Worm (Caenorhabditis elegans): Measurements from ENCODE around the gene msp-49.

msp-49 gene

DNA sequence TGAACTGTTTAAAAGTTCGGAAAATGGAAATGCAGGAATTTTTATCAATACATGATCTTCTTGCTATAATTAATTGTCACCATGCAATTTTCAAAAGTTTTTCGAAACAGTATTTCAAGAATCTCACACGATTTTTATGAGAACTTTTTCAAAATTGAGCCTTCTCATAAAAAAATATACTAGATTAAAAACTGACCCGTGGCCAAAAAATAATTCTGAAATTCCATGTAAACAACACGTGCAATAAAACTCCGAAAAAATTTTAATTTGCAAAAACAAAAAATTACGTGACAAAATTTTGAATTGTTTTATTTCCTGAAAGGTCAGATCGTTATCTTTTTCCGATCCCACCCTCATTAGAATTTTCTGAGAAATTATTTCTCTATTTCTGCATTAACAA is 1.3 kb downstream of the msp-49 start, which contains the start of gene C34F11.5:
Gene C34F11.5 (plus strand): TSS at position 301 of the 400 bp plus-strand sequence.
- TF ChIP-seq nhr-102 (tag; optimal IDR thresholded peaks at IDR 0.05) (no peak), daf-12 (tag; optimal IDR thresholded peaks at IDR 0.05) (no peak), ceh-82 (tag; optimal IDR thresholded peaks at IDR 0.05) (no peak), dmd-8 (GFP tag; IDR thresholded peaks at IDR 0.05) (no peak), php-3 (GFP tag; IDR thresholded peaks at IDR 0.05) (no peak), T20F7.1 (GFP tag; optimal IDR thresholded peaks at IDR 0.05) (no peak), nhr-76 (tag; optimal IDR thresholded peaks at IDR 0.05) (no peak), snpc-1.2 (GFP tag; IDR thresholded peaks at IDR 0.05) (no peak), egl-27 (tag; optimal IDR thresholded peaks at IDR 0.05) (no peak), arid-1 (GFP tag; conservative IDR thresholded peaks at IDR 0.05) (no peak)

DNA sequence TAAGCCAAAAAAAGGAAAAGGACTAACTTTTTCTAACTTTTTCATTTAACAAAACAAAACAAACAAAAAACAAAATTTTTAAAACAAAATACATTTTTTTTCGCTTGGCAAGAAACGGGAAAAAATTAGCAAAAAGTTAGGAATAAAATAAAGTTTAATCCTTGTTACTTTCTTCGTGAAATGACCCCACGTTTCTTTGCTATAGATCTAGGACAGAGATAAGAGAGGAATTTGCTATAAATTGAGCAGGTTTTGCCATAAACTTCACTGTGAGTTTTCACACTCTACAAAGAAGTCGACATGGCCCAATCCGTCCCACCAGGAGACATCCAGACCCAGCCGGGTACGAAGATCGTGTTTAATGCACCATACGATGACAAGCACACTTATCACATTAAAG is 5.3 kb downstream of the msp-49 start, which contains the start of gene msp-50:
Gene msp-50 (plus strand): TSS at position 301 of the 400 bp plus-strand sequence.
- TF ChIP-seq nhr-48 (tag; optimal IDR thresholded peaks at IDR 0.05) (no peak), hlh-11 (tag; optimal IDR thresholded peaks at IDR 0.05) (no peak), nhr-41 (GFP tag; IDR thresholded peaks at IDR 0.05) (no peak), T20F7.1 (GFP tag; optimal IDR thresholded peaks at IDR 0.05) (no peak), nhr-237 (tag; optimal IDR thresholded peaks at IDR 0.05) (no peak), spr-3 (GFP tag; optimal IDR thresholded peaks at IDR 0.05) (no peak), Y105C5A.15 (GFP tag; IDR thresholded peaks at IDR 0.05) (no peak), ces-1 (GFP tag; optimal IDR thresholded peaks at IDR 0.05) (no peak), R02D3.7 (tag; optimal IDR thresholded peaks at IDR 0.05) (no peak), lin-29 (GFP tag; IDR thresholded peaks at IDR 0.05) (no peak), saeg-2 (GFP tag; IDR thresholded peaks at IDR 0.05) (no peak), aha-1 (tag) (no peak), fkh-10 (GFP tag; optimal IDR thresholded peaks at IDR 0.05) (no peak), ama-1 (optimal IDR thresholded peaks at IDR 0.05) (no peak), daf-16 (GFP tag; optimal IDR thresholded peaks at IDR 0.05) (no peak), daf-16 (tag; optimal IDR thresholded peaks at IDR 0.05) (no peak), nhr-10 (tag; optimal IDR thresholded peaks at IDR 0.05) (no peak), egl-27 (tag; optimal IDR thresholded peaks at IDR 0.05) (no peak), nhr-76 (tag; optimal IDR thresholded peaks at IDR 0.05) (no peak)

DNA sequence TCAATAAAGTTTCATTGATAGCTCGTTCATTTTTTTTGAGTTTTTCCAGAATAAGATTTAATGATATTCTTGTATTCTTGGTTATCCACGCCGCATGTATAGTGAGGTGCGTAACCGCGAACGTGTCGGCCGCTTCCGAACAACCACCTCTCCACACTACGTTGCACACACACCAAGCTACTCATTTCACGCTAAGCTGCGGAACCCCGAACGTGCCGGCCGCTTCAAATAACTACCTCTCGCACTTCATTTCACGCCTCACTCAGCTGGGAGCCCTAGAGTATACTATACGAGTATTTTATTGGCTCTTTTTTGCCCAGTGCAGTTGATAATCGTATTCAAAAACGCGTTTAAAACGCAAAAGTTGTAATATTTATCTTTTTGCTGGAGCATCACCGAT is 6.0 kb downstream of the msp-49 start:
- TF ChIP-seq T26A8.4 (GFP tag; IDR thresholded peaks at IDR 0.05), result peak; percentile 36; the same call in 1 of the 2 replicates
- TF ChIP-seq F26F4.8 (GFP tag; conservative IDR thresholded peaks at IDR 0.05), result 0 out of 2 replicates have a peak, but pooled peaks have one; percentile 53
- peak; percentile 63 for TF ChIP-seq snpc-4 (tag; optimal IDR thresholded peaks at IDR 0.05)

DNA sequence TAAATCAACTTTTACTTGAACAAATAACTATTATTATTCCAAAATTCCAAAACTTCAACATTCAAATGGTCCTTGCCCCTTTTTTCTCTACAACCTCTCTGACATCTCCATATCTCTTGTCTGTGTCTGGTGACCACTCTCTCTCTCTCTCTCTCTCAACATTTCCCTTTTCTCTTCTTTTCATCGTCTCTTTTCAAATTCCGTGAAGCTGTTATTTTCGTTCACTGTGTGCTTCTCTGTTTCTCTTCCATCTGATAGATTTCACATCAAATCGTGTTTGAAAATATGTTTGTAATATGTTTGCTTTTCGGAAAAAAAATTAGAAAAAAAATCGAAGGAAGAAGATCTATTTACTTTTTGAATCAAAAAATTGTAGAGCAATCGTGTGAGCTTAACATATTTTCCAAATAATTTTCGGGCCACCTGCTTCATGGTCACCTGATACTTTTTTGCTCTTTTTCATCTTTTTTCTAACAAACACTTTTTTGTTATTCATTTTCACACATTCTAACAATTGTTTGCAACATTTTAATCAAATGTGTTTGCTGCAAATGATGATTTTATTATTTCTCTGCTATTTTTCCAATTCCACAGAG is 6.9 kb downstream of the msp-49 start:
- TF ChIP-seq hmg-1.1 (GFP tag; IDR thresholded peaks at IDR 0.05) (peak; percentile 54; the same call in 1 of the 2 replicates), unc-62 (GFP tag; optimal IDR thresholded peaks at IDR 0.05 in 1 of 2) (peak in 1 of 2 experiments; percentile 21), unc-62 (tag; optimal IDR thresholded peaks at IDR 0.05) (no peak), mdl-1 (tag; optimal IDR thresholded peaks at IDR 0.05) (peak in 1 of 2 experiments; percentile 22), hlh-30 (tag; optimal IDR thresholded peaks at IDR 0.05; ENCODE audit: insufficient read depth) (peak; percentile 81), ZK337.2 (GFP tag; IDR thresholded peaks at IDR 0.05) (no peak), attf-4 (tag; optimal IDR thresholded peaks at IDR 0.05) (no peak), nhr-6 (tag; optimal IDR thresholded peaks at IDR 0.05) (no peak), tag-97 (GFP tag; IDR thresholded peaks at IDR 0.05) (no peak), daf-12 (tag; optimal IDR thresholded peaks at IDR 0.05) (no peak), hlh-11 (tag; optimal IDR thresholded peaks at IDR 0.05) (peak; percentile 57), lsy-2 (tag; optimal IDR thresholded peaks at IDR 0.05) (peak in 1 of 2 experiments; percentile 67), ceh-44 (GFP tag; IDR thresholded peaks at IDR 0.05) (no peak), dmd-8 (GFP tag; IDR thresholded peaks at IDR 0.05) (no peak), ces-1 (GFP tag; optimal IDR thresholded peaks at IDR 0.05) (no peak), pqm-1 (tag; optimal IDR thresholded peaks at IDR 0.05) (no peak), rbr-2 (tag; optimal IDR thresholded peaks at IDR 0.05) (peak; percentile 11), nhr-28 (tag; optimal IDR thresholded peaks at IDR 0.05) (peak; percentile 3), vab-7 (GFP tag; IDR thresholded peaks at IDR 0.05) (no peak), dve-1 (tag; optimal IDR thresholded peaks at IDR 0.05; ENCODE audit: insufficient read depth) (peak; percentile 36), dmd-6 (GFP tag; IDR thresholded peaks at IDR 0.05) (no peak), lin-15B (tag; optimal IDR thresholded peaks at IDR 0.05) (no peak), daf-16 (GFP tag; optimal IDR thresholded peaks at IDR 0.05) (peak in 1 of 2 experiments; percentile 89), daf-16 (tag; optimal IDR thresholded peaks at IDR 0.05) (peak; percentile 50)
